Worm (Caenorhabditis elegans): ENCODE data around the gene srh-265.

DNA sequence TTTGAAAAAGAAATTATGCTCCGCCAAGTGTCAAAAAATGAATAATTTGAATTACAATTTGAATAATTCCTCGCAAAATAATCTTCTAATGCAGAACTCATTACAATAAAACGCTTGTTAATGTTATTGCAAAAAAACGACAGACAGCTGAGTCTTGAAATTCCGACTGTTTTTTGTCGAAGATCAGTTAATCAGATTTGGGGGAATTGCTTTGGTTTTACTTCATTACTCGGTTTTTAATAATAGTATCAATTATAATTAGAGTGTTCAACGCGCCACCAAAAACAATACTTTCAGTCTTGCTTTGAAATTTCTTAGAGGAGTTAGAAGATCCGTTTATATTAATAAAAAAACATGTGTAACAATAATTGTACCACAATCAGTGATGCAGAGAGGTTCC, 38.1 kb upstream of the srh-265 start, which contains the start of gene srh-122:
- no peak for TF ChIP-seq egl-27 (tag; optimal IDR thresholded peaks at IDR 0.05)
- no peak for TF ChIP-seq nhr-11 (tag; optimal IDR thresholded peaks at IDR 0.05)
- no peak for TF ChIP-seq elt-3 (tag; optimal IDR thresholded peaks at IDR 0.05)
- TF ChIP-seq mdl-1 (tag; optimal IDR thresholded peaks at IDR 0.05) = no peak
- no peak for TF ChIP-seq dmd-4 (tag; optimal IDR thresholded peaks at IDR 0.05)
- no peak for TF ChIP-seq fos-1 (tag; optimal IDR thresholded peaks at IDR 0.05)
- TF ChIP-seq ama-1 (optimal IDR thresholded peaks at IDR 0.05) = no peak
- TF ChIP-seq mab-5 (tag; optimal IDR thresholded peaks at IDR 0.05) = no peak
- TF ChIP-seq nhr-237 (tag; optimal IDR thresholded peaks at IDR 0.05) = no peak

Data from whole organism, L2 larva.